Worm (Caenorhabditis elegans): ENCODE measurements around the gene F10G2.7.
"Not testable (repeated sequence)": the region's sequence is repeated elsewhere in the genome, so short reads cannot be mapped to it uniquely, and the experiment has no call there.

The F10G2.7 gene

DNA sequence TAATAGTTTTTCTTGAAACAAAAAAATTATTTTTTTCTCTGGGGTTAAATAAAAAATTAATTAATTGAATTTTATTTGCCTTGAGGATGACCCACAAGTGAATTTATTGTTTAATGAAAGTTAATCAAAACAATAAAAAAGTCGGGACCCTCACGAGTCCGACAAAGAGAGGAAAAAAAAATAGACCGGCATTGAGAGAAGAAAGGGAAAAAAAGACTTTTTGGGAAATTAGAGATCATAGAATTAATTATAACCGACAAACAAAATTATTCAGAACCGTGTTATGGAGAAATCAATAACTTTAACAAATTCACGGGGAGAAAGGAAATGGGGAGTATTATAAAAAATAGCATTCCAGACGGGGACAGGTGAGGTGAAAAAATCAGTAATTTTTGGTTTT is at the start of gene F10G2.7:
F10G2.7 (minus strand) TSS at position 101 of the 400 bp plus-strand sequence.
- TF ChIP-seq lin-32 (GFP tag; optimal IDR thresholded peaks at IDR 0.05); nhr-76 (tag; optimal IDR thresholded peaks at IDR 0.05); nhr-237 (tag; optimal IDR thresholded peaks at IDR 0.05): not testable (repeated sequence)

DNA sequence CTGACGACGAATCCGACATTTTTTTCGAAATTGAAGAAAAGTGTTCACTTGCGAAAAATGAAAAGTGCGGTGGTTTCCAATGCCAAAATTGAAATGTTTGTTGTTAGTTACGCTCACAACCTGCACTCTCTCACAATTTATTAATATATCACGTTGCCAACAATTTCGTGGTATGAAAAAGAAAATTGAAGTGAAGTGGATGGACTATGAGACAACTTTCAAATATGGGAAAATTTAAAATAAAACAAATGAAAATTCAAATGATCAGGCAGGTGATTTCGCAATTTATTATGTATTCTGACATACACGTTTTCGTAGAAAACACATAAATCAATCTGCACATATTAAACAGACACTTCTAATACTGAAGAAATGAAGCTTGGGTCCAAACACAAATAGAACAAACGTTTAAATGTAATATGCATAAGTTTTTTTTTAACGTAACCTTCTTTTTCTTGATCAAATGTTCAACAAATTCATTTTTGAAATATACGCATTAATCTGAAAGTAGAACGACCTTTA is 49.0 kb upstream of the F10G2.7 start, which contains the start of gene srp-6:
srp-6 (minus strand) TSS at position 51 of the 522 bp plus-strand sequence.
- TF ChIP-seq hlh-1 (tag; optimal IDR thresholded peaks at IDR 0.05) (no peak), bed-3 (GFP tag; optimal IDR thresholded peaks at IDR 0.05) (no peak), mls-2 (tag; optimal IDR thresholded peaks at IDR 0.05) (no peak), sptf-1 (tag; optimal IDR thresholded peaks at IDR 0.05) (no peak), ztf-11 (tag; optimal IDR thresholded peaks at IDR 0.05) (no peak), snpc-4 (tag; optimal IDR thresholded peaks at IDR 0.05) (no peak), unc-62 (GFP tag; optimal IDR thresholded peaks at IDR 0.05) (no peak), nhr-28 (tag; optimal IDR thresholded peaks at IDR 0.05) (no peak), ces-1 (GFP tag; optimal IDR thresholded peaks at IDR 0.05) (no peak), elt-1 (tag; optimal IDR thresholded peaks at IDR 0.05; ENCODE audit: borderline replicate concordance, insufficient read depth) (no peak), elt-3 (tag; optimal IDR thresholded peaks at IDR 0.05) (no peak), lin-13 (tag; optimal IDR thresholded peaks at IDR 0.05) (no peak), pha-4 (tag; optimal IDR thresholded peaks at IDR 0.05) (no peak)

DNA sequence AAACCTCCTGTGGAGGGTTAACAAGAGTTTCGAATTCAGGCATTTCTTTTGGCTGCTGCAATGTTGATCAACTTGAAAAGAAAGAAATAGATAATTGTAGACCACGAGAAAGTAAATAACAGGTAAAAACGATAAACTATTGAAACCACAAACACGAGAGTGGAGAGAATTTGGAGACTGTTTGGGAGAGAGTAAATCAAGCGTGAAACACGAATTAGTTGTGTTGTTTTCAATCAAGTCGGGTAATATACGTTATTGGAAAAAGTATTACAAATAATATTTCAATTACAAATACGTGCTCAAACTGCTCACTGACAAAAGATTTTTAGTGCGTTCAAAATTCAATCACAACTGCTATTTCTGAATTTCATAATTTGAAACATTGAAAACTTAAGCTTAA is 43.9 kb upstream of the F10G2.7 start, which contains the start of gene C03G6.17:
C03G6.17 (minus strand) TSS at position 101 of the 400 bp plus-strand sequence.
- TF ChIP-seq mep-1 (tag; optimal IDR thresholded peaks at IDR 0.05): no peak
- no peak for TF ChIP-seq nhr-2 (tag; optimal IDR thresholded peaks at IDR 0.05)
- no peak for TF ChIP-seq bed-3 (GFP tag; optimal IDR thresholded peaks at IDR 0.05)
- no peak for TF ChIP-seq ceh-39 (tag; optimal IDR thresholded peaks at IDR 0.05)
- TF ChIP-seq unc-120 (tag; optimal IDR thresholded peaks at IDR 0.05; ENCODE audit: poor library complexity, severe bottlenecking): no peak
- TF ChIP-seq nhr-237 (tag; optimal IDR thresholded peaks at IDR 0.05): no peak
- no peak for TF ChIP-seq ces-1 (GFP tag; optimal IDR thresholded peaks at IDR 0.05)
- no peak for TF ChIP-seq hlh-1 (tag; optimal IDR thresholded peaks at IDR 0.05)
- TF ChIP-seq nhr-76 (tag; optimal IDR thresholded peaks at IDR 0.05): no peak
- no peak for TF ChIP-seq nhr-28 (tag; optimal IDR thresholded peaks at IDR 0.05)
- no peak for TF ChIP-seq pha-4 (tag; optimal IDR thresholded peaks at IDR 0.05)

DNA sequence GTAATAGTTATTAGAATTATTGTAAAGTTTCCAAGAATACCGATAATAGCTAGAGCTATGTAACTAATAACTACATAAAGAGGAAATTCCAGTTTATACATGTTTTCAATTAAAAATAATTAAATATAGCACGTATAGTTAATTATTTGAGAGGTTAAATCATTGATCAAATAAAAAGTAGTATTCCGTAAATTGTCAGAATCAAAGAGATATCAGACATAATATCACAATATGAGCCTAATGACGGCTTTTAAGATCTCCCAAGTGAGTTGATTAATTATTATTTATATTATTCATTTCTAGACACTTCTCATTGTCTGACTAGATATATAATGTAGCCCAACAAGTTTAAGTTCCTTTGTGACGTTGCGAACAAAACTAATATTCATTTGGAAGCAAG is 42.3 kb upstream of the F10G2.7 start, which contains the start of gene srsx-24:
srsx-24 (minus strand) TSS at position 101 of the 400 bp plus-strand sequence.
- no peak for TF ChIP-seq lin-32 (GFP tag; optimal IDR thresholded peaks at IDR 0.05)
- no peak for TF ChIP-seq zip-8 (tag; optimal IDR thresholded peaks at IDR 0.05)
- TF ChIP-seq elt-3 (tag; optimal IDR thresholded peaks at IDR 0.05): no peak
- no peak for TF ChIP-seq pha-4 (tag; optimal IDR thresholded peaks at IDR 0.05)
- no peak for TF ChIP-seq tbx-8 (GFP tag; optimal IDR thresholded peaks at IDR 0.05)
- TF ChIP-seq hlh-1 (tag; optimal IDR thresholded peaks at IDR 0.05): no peak
- no peak for TF ChIP-seq unc-39 (tag; optimal IDR thresholded peaks at IDR 0.05)
- TF ChIP-seq ham-2 (GFP tag; optimal IDR thresholded peaks at IDR 0.05): no peak
- no peak for TF ChIP-seq nhr-12 (tag; optimal IDR thresholded peaks at IDR 0.05)
- no peak for TF ChIP-seq lin-13 (tag; optimal IDR thresholded peaks at IDR 0.05)
- no peak for TF ChIP-seq lsy-2 (tag; optimal IDR thresholded peaks at IDR 0.05)
- TF ChIP-seq ceh-39 (tag; optimal IDR thresholded peaks at IDR 0.05): no peak

DNA sequence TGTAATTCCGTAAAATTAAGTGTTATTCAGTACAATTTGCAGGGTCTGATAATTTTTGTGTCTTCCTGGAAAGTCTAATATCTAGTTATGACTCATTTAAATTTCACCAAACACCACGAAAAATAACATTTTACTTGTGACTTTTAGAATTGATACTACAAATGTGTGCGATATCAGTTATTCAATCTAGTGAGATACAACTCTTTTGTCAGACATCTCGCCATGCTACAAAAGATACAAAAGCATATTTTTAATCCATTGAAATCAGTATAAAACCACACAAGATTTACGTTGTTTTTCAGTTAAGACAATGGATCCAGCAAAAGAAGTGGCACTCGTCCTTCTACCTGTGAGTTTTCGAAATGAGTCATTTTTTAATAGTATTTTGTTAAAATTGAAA is 37.0 kb upstream of the F10G2.7 start, which contains the start of gene srx-56:
srx-56 (plus strand) TSS at position 301 of the 400 bp plus-strand sequence.
- TF ChIP-seq elt-1 (tag; optimal IDR thresholded peaks at IDR 0.05; ENCODE audit: borderline replicate concordance, insufficient read depth): no peak
- TF ChIP-seq nhr-2 (tag; optimal IDR thresholded peaks at IDR 0.05): no peak
- no peak for TF ChIP-seq nhr-12 (tag; optimal IDR thresholded peaks at IDR 0.05)
- TF ChIP-seq lin-32 (GFP tag; optimal IDR thresholded peaks at IDR 0.05): no peak
- no peak for TF ChIP-seq ztf-11 (tag; optimal IDR thresholded peaks at IDR 0.05)
- no peak for TF ChIP-seq hlh-1 (tag; optimal IDR thresholded peaks at IDR 0.05)
- TF ChIP-seq unc-39 (tag; optimal IDR thresholded peaks at IDR 0.05): no peak
- TF ChIP-seq mls-2 (tag; optimal IDR thresholded peaks at IDR 0.05): no peak
- TF ChIP-seq unc-62 (GFP tag; optimal IDR thresholded peaks at IDR 0.05): no peak
- TF ChIP-seq nhr-237 (tag; optimal IDR thresholded peaks at IDR 0.05): no peak
- no peak for TF ChIP-seq snpc-4 (tag; optimal IDR thresholded peaks at IDR 0.05)
- no peak for TF ChIP-seq sem-2 (GFP tag; optimal IDR thresholded peaks at IDR 0.05)

DNA sequence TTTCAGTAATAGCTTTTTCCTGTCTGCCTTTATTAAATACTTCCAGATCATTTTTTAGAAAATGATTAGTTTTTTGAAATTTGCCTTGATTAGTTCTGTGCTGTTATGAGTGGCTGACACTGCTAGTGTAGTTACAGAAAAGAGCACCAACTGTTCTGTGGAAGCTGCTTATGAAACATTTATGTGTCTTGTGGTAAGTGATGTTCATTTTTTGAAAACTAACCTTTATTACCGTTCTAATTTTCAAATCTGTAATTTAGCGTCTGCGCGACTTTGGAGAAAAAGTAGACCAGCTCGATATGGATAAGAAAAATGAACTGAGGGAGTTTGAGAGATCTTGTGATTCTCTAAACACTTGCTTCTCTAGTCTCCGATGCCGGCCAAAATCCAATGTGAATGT is 32.5 kb upstream of the F10G2.7 start, which contains the start of gene srj-14:
srj-14 (plus strand) TSS at position 131 of the 400 bp plus-strand sequence.
- no peak for TF ChIP-seq nhr-28 (tag; optimal IDR thresholded peaks at IDR 0.05)
- no peak for TF ChIP-seq nhr-237 (tag; optimal IDR thresholded peaks at IDR 0.05)
- no peak for TF ChIP-seq elt-1 (tag; optimal IDR thresholded peaks at IDR 0.05; ENCODE audit: borderline replicate concordance, insufficient read depth)
- TF ChIP-seq unc-120 (tag; optimal IDR thresholded peaks at IDR 0.05; ENCODE audit: poor library complexity, severe bottlenecking): no peak
- TF ChIP-seq mls-2 (tag; optimal IDR thresholded peaks at IDR 0.05): no peak
- TF ChIP-seq drap-1 (GFP tag; optimal IDR thresholded peaks at IDR 0.05): no peak
- TF ChIP-seq ces-1 (GFP tag; optimal IDR thresholded peaks at IDR 0.05): no peak
- no peak for TF ChIP-seq snpc-4 (tag; optimal IDR thresholded peaks at IDR 0.05)
- no peak for TF ChIP-seq lin-32 (GFP tag; optimal IDR thresholded peaks at IDR 0.05)
- no peak for TF ChIP-seq mep-1 (tag; optimal IDR thresholded peaks at IDR 0.05)
- no peak for TF ChIP-seq sem-2 (GFP tag; optimal IDR thresholded peaks at IDR 0.05)
- no peak for TF ChIP-seq elt-3 (tag; optimal IDR thresholded peaks at IDR 0.05)
- no peak for TF ChIP-seq hlh-1 (tag; optimal IDR thresholded peaks at IDR 0.05)
- no peak for TF ChIP-seq blmp-1 (tag; optimal IDR thresholded peaks at IDR 0.05)
- TF ChIP-seq zip-8 (tag; optimal IDR thresholded peaks at IDR 0.05): no peak
- no peak for TF ChIP-seq lin-13 (tag; optimal IDR thresholded peaks at IDR 0.05)
- no peak for TF ChIP-seq ham-2 (GFP tag; optimal IDR thresholded peaks at IDR 0.05)
- no peak for TF ChIP-seq mab-5 (tag; optimal IDR thresholded peaks at IDR 0.05)
- TF ChIP-seq ztf-11 (tag; optimal IDR thresholded peaks at IDR 0.05): no peak
